Fruit fly (Drosophila melanogaster) whole organism, embryonic: ENCODE data around the gene barc.

ENCODE experiments used
- ATbp ChIP-seq: fragments of 200-800 bp; sonication (Bioruptor generic); optimal IDR thresholded peaks from 2 replicates; lab custom pipeline; 2017; ENCODE audit warnings: missing biosample characterization, mild to moderate bottlenecking, missing genetic modification characterization, missing genetic modification reagents
- BEAF-32 ChIP-seq: fragments of 200-800 bp; sonication (Bioruptor generic); optimal IDR thresholded peaks from 3 replicates; lab custom pipeline; 2017; ENCODE audit warnings: missing biosample characterization, missing genetic modification characterization, mild to moderate bottlenecking, moderate library complexity, missing genetic modification reagents
- Bdp1 ChIP-seq: fragments of 200-800 bp; sonication (Bioruptor generic); optimal IDR thresholded peaks from 3 replicates; lab custom pipeline; 2016; ENCODE audit warnings: missing biosample characterization, missing genetic modification characterization
- Bgb ChIP-seq: fragments of 200-800 bp; sonication (Bioruptor generic); IDR thresholded peaks from 2 replicates; pipeline ENCODE4 v1.3.6; 2022; ENCODE audit warnings: missing biosample characterization, missing genetic modification characterization; ENCODE audit not compliant: partially characterized antibody
- CG10366 ChIP-seq: fragments of 200-800 bp; sonication (Bioruptor generic); IDR thresholded peaks from 2 replicates; pipeline ENCODE4 v1.3.6; 2022; ENCODE audit warnings: missing biosample characterization, missing genetic modification characterization
- CG10959 ChIP-seq: fragments of 200-800 bp; sonication (Bioruptor generic); IDR thresholded peaks from 2 replicates; pipeline ENCODE4 v1.3.6; 2022; ENCODE audit warnings: missing biosample characterization, missing genetic modification characterization
- CG1603 ChIP-seq: fragments of 200-800 bp; sonication (Bioruptor generic); optimal IDR thresholded peaks from 2 replicates; lab custom pipeline; 2019; ENCODE audit warnings: missing biosample characterization, mild to moderate bottlenecking, missing genetic modification characterization, moderate library complexity
- CG16815 ChIP-seq: fragments of 200-800 bp; sonication (Bioruptor generic); optimal IDR thresholded peaks from 3 replicates; lab custom pipeline; 2017; ENCODE audit warnings: missing biosample characterization, mild to moderate bottlenecking, missing genetic modification characterization
- CG17568 ChIP-seq: fragments of 200-800 bp; sonication (Bioruptor generic); optimal IDR thresholded peaks from 2 replicates; lab custom pipeline; 2018; ENCODE audit warnings: missing biosample characterization, mild to moderate bottlenecking, missing genetic modification characterization, moderate library complexity
- CG18262 ChIP-seq: fragments of 200-800 bp; optimal IDR thresholded peaks from 3 replicates; lab custom pipeline; 2019; ENCODE audit warnings: missing biosample characterization, mild to moderate bottlenecking, missing genetic modification characterization, moderate library complexity
- CG2875 ChIP-seq: fragments of 200-800 bp; sonication (Bioruptor generic); optimal IDR thresholded peaks from 2 replicates; lab custom pipeline; 2017; ENCODE audit warnings: missing biosample characterization, mild to moderate bottlenecking, missing genetic modification characterization, missing genetic modification reagents
- CG32772 ChIP-seq: fragments of 200-800 bp; sonication (Bioruptor generic); IDR thresholded peaks from 2 replicates; pipeline ENCODE4 v1.3.6; 2022; ENCODE audit warnings: missing biosample characterization, missing genetic modification characterization
- CG3281 ChIP-seq: fragments of 200-800 bp; sonication (Bioruptor generic); optimal IDR thresholded peaks from 3 replicates; lab custom pipeline; 2017; ENCODE audit warnings: missing biosample characterization, mild to moderate bottlenecking, missing genetic modification characterization
- CG34422 ChIP-seq: fragments of 200-800 bp; sonication (Bioruptor generic); IDR thresholded peaks from 3 replicates; pipeline ENCODE4 v1.3.6; 2022; ENCODE audit warnings: missing biosample characterization, missing genetic modification characterization
- CG3726 ChIP-seq: fragments of 200-800 bp; sonication (Bioruptor generic); IDR thresholded peaks from 3 replicates; pipeline ENCODE4, ENCODE4 v1.3.6; 2022; ENCODE audit warnings: missing biosample characterization, missing genetic modification characterization
- CG42726 ChIP-seq: fragments of 200-800 bp; sonication (Bioruptor generic); IDR thresholded peaks from 2 replicates; pipeline ENCODE4 v1.3.6; 2022; ENCODE audit warnings: missing biosample characterization, missing genetic modification characterization; ENCODE audit not compliant: partially characterized antibody
- CG6254 ChIP-seq: fragments of 200-800 bp; sonication (Bioruptor generic); optimal IDR thresholded peaks from 3 replicates; lab custom pipeline; 2017; ENCODE audit warnings: mild to moderate bottlenecking, missing biosample characterization, missing genetic modification reagents, missing genetic modification characterization
- CG7271 ChIP-seq: fragments of 200-800 bp; sonication (Bioruptor generic); optimal IDR thresholded peaks from 2 replicates; lab custom pipeline; 2018; ENCODE audit warnings: missing biosample characterization, mild to moderate bottlenecking, missing genetic modification characterization, moderate library complexity
- CG7357 ChIP-seq: fragments of 200-800 bp; sonication (Bioruptor generic); IDR thresholded peaks from 3 replicates; pipeline ENCODE4 v1.3.6; 2022; ENCODE audit warnings: missing biosample characterization, missing genetic modification characterization
- CG8944 ChIP-seq: fragments of 200-800 bp; sonication (Bioruptor generic); optimal IDR thresholded peaks from 3 replicates; lab custom pipeline; 2016; ENCODE audit warnings: missing biosample characterization, missing genetic modification characterization
- CkIIα-i1 ChIP-seq: fragments of 200-800 bp; sonication (Bioruptor generic); IDR thresholded peaks from 2 replicates; pipeline ENCODE4 v1.3.6; 2022; ENCODE audit warnings: missing biosample characterization, missing genetic modification characterization
- Dbx ChIP-seq: fragments of 200-800 bp; sonication (Bioruptor generic); IDR thresholded peaks from 3 replicates; pipeline ENCODE4 v1.3.6; 2022; ENCODE audit warnings: missing biosample characterization, missing genetic modification characterization
- Dp ChIP-seq: fragments of 200-800 bp; sonication (Bioruptor generic); optimal IDR thresholded peaks from 2 replicates; lab custom pipeline; 2018; ENCODE audit warnings: missing biosample characterization, mild to moderate bottlenecking, missing genetic modification characterization, moderate library complexity
- Eip74EF ChIP-seq, 2 experiments: fragments of 200-800 bp in 1 of 2; fragments of >200 bp in 1 of 2; sonication (Bioruptor generic) in 1 of 2; optimal IDR thresholded peaks; 2 replicates each; lab custom pipeline; 2017 to 2019; ENCODE audit warnings: missing biosample characterization in 2 of 2, missing genetic modification characterization in 2 of 2, mild to moderate bottlenecking in 1 of 2, moderate library complexity in 1 of 2
- Fer3 ChIP-seq: fragments of 200-800 bp; sonication (Bioruptor generic); optimal IDR thresholded peaks from 2 replicates; lab custom pipeline; 2018; ENCODE audit warnings: missing biosample characterization, mild to moderate bottlenecking, missing genetic modification characterization, moderate library complexity
- Gug ChIP-seq: fragments of 200-800 bp; sonication (Bioruptor generic); IDR thresholded peaks from 4 replicates; pipeline ENCODE4 v1.3.6; 2022; ENCODE audit warnings: missing biosample characterization, missing genetic modification characterization
- HLHmδ ChIP-seq: fragments of 200-800 bp; sonication (Bioruptor generic); optimal IDR thresholded peaks from 2 replicates; lab custom pipeline; 2018; ENCODE audit warnings: missing biosample characterization, mild to moderate bottlenecking, missing genetic modification characterization, moderate library complexity
- HmgZ ChIP-seq: fragments of 200-800 bp; sonication (Bioruptor generic); optimal IDR thresholded peaks from 2 replicates; lab custom pipeline; 2018; ENCODE audit warnings: missing biosample characterization, mild to moderate bottlenecking, missing genetic modification characterization
- Lim3 ChIP-seq: fragments of 200-800 bp; sonication (Bioruptor generic); IDR thresholded peaks from 2 replicates; pipeline ENCODE4 v1.3.6; 2022; ENCODE audit warnings: missing biosample characterization, missing genetic modification characterization
- Meics ChIP-seq: fragments of 200-800 bp; sonication (Bioruptor generic); optimal IDR thresholded peaks from 2 replicates; lab custom pipeline; 2017; ENCODE audit warnings: missing biosample characterization, mild to moderate bottlenecking, missing genetic modification characterization
- Opbp ChIP-seq: fragments of 200-800 bp; sonication (Bioruptor generic); IDR thresholded peaks from 3 replicates; pipeline ENCODE4 v1.3.6; 2022; ENCODE audit warnings: missing biosample characterization, missing genetic modification characterization; ENCODE audit not compliant: partially characterized antibody
- Side ChIP-seq: fragments of 200-800 bp; sonication (Bioruptor generic); optimal IDR thresholded peaks from 2 replicates; lab custom pipeline; 2016; ENCODE audit warnings: missing biosample characterization, missing genetic modification characterization
- Stat92E ChIP-seq, 3 experiments: fragments of >200 bp in 2 of 3; fragments of 200-800 bp in 1 of 3; sonication (Bioruptor generic) in 1 of 3; optimal IDR thresholded peaks; 2 replicates each; lab custom pipeline; 2017 to 2019; ENCODE audit warnings: missing biosample characterization in 3 of 3, missing genetic modification characterization in 3 of 3, mild to moderate bottlenecking in 1 of 3, moderate library complexity in 1 of 3
- abd-A ChIP-seq: fragments of 200-800 bp; sonication (Bioruptor generic); optimal IDR thresholded peaks from 3 replicates; lab custom pipeline; 2019; ENCODE audit warnings: missing biosample characterization, mild to moderate bottlenecking, missing genetic modification characterization, moderate library complexity
- ash1 ChIP-seq: fragments of 200-800 bp; sonication (Bioruptor generic); optimal IDR thresholded peaks from 2 replicates; lab custom pipeline; 2018; ENCODE audit warnings: missing biosample characterization, mild to moderate bottlenecking, missing genetic modification characterization
- ato ChIP-seq: fragments of 200-800 bp; sonication (Bioruptor generic); IDR thresholded peaks from 2 replicates; pipeline ENCODE4 v1.3.6; 2022; ENCODE audit warnings: missing biosample characterization, missing genetic modification characterization; ENCODE audit not compliant: partially characterized antibody
- gro ChIP-seq: fragments of 200-800 bp; sonication (Bioruptor generic); optimal IDR thresholded peaks from 2 replicates; lab custom pipeline; 2016; ENCODE audit warnings: missing biosample characterization, missing genetic modification characterization
- gsb-n ChIP-seq: fragments of 200-800 bp; sonication (Bioruptor generic); optimal IDR thresholded peaks from 3 replicates; lab custom pipeline; 2018; ENCODE audit warnings: missing biosample characterization, mild to moderate bottlenecking, missing genetic modification characterization
- h ChIP-seq: fragments of >200 bp; optimal IDR thresholded peaks from 2 replicates; lab custom pipeline; 2017
- knrl ChIP-seq: fragments of 200-800 bp; sonication (Bioruptor generic); IDR thresholded peaks from 3 replicates; pipeline ENCODE4 v1.3.6; 2022; ENCODE audit warnings: missing biosample characterization, missing genetic modification characterization; ENCODE audit not compliant: partially characterized antibody
- lola ChIP-seq, 3 experiments: fragments of >200 bp in 2 of 3; fragments of 200-800 bp in 1 of 3; sonication (Bioruptor generic) in 1 of 3; optimal IDR thresholded peaks; 2 replicates each; lab custom pipeline; 2017 to 2019; ENCODE audit warnings: missing biosample characterization in 3 of 3, missing genetic modification characterization in 3 of 3, mild to moderate bottlenecking in 1 of 3, moderate library complexity in 1 of 3
- nerfin-1 ChIP-seq: fragments of 200-800 bp; sonication (Bioruptor generic); optimal IDR thresholded peaks from 3 replicates; lab custom pipeline; 2019; ENCODE audit warnings: missing biosample characterization, mild to moderate bottlenecking, missing genetic modification characterization, moderate library complexity
- org-1 ChIP-seq: fragments of 200-800 bp; sonication (Bioruptor generic); optimal IDR thresholded peaks from 2 replicates; lab custom pipeline; 2017; ENCODE audit warnings: missing biosample characterization, missing genetic modification characterization
- phol ChIP-seq: fragments of 200-800 bp; sonication (Bioruptor generic); optimal IDR thresholded peaks from 3 replicates; lab custom pipeline; 2018; ENCODE audit warnings: missing biosample characterization, mild to moderate bottlenecking, missing genetic modification characterization, moderate library complexity
- pzg ChIP-seq: fragments of 200-800 bp; sonication (Bioruptor generic); optimal IDR thresholded peaks from 3 replicates; lab custom pipeline; 2018; ENCODE audit warnings: missing biosample characterization, mild to moderate bottlenecking, missing genetic modification characterization, moderate library complexity
- so ChIP-seq: fragments of 200-800 bp; sonication (Bioruptor generic); IDR thresholded peaks from 3 replicates; pipeline ENCODE4 v1.3.6; 2022; ENCODE audit warnings: missing biosample characterization, missing genetic modification characterization
- sqz ChIP-seq: fragments of 200-800 bp; sonication (Bioruptor generic); optimal IDR thresholded peaks from 3 replicates; lab custom pipeline; 2018; ENCODE audit warnings: missing biosample characterization, mild to moderate bottlenecking, missing genetic modification characterization
- tup ChIP-seq: fragments of 200-800 bp; sonication (Bioruptor generic); optimal IDR thresholded peaks from 2 replicates; lab custom pipeline; 2016; ENCODE audit warnings: missing biosample characterization, mild to moderate bottlenecking, missing genetic modification characterization, moderate library complexity
- tx ChIP-seq: fragments of 200-800 bp; sonication (Bioruptor generic); optimal IDR thresholded peaks from 2 replicates; lab custom pipeline; 2016; ENCODE audit warnings: missing biosample characterization, missing genetic modification characterization

barc gene

dm6 chr3L:21453623-21454022, 20.7 kb upstream of the barc start (continued):
- TF ChIP-seq Opbp (GFP tag; lab: Robert Waterston, UW) = no peak
- TF ChIP-seq sqz (GFP tag; lab: Kevin White, UChicago) = no peak
- TF ChIP-seq CG3281 (GFP tag; lab: Kevin White, UChicago) = no peak
- TF ChIP-seq CG3726 = 0 out of 3 replicates have a peak, but pooled peaks have one; percentile 38
- TF ChIP-seq CG7357 = 0 out of 3 replicates have a peak, but pooled peaks have one; percentile 44
- no peak for TF ChIP-seq Eip74EF (GFP tag; optimal IDR thresholded peaks at IDR 0.05; lab: Kevin White, UChicago)
- TF ChIP-seq gro (GFP tag; lab: Kevin White, UChicago) = no peak
- TF ChIP-seq Side (GFP tag; lab: Kevin White, UChicago) = peak; percentile 63
- TF ChIP-seq HmgZ (tag; lab: Kevin White, UChicago) = no peak
- no peak for TF ChIP-seq BEAF-32 (GFP tag; lab: Kevin White, UChicago)
- no peak for TF ChIP-seq CG7271 (tag; lab: Kevin White, UChicago)
- TF ChIP-seq CG42726 (GFP tag; lab: Robert Waterston, UW) = no peak
- TF ChIP-seq CG34422 (GFP tag; lab: Robert Waterston, UW) = no peak
- TF ChIP-seq so (GFP tag; lab: Robert Waterston, UW) = peak; percentile 48; the same call in 1 of the 3 replicates
- TF ChIP-seq org-1 = peak; percentile 51
- peak; percentile 70 for TF ChIP-seq CG16815 (GFP tag; lab: Kevin White, UChicago)
- TF ChIP-seq CG8944 = no peak
- no peak for TF ChIP-seq Bgb (GFP tag; lab: Robert Waterston, UW)
- no peak for TF ChIP-seq knrl (GFP tag; lab: Robert Waterston, UW)
- TF ChIP-seq Meics (GFP tag; lab: Kevin White, UChicago) = no peak
- TF ChIP-seq lola (GFP tag; optimal IDR thresholded peaks at IDR 0.05; lab: Kevin White, UChicago) = peak in 1 of 3 experiments; percentile 79
- TF ChIP-seq CG6254 (GFP tag; lab: Kevin White, UChicago) = peak; percentile 58
- no peak; the same call in 1 of the 2 replicates for TF ChIP-seq CG10366
- peak; percentile 52 for TF ChIP-seq CG2875
- no peak for TF ChIP-seq CG17568 (GFP tag; lab: Kevin White, UChicago)
- no peak for TF ChIP-seq Dp (GFP tag; lab: Kevin White, UChicago)
- TF ChIP-seq Lim3 (GFP tag; lab: Robert Waterston, UW) = no peak
- peak; percentile 13 for TF ChIP-seq Bdp1
- TF ChIP-seq Stat92E (GFP tag; optimal IDR thresholded peaks at IDR 0.05; lab: Kevin White, UChicago) = no peak
- no peak for TF ChIP-seq HLHmδ (GFP tag; lab: Kevin White, UChicago)
- TF ChIP-seq ato (GFP tag; lab: Robert Waterston, UW) = no peak
- TF ChIP-seq gsb-n (tag; lab: Kevin White, UChicago) = peak; percentile 74
- TF ChIP-seq CkIIα-i1 (GFP tag; lab: Robert Waterston, UW) = no peak
- TF ChIP-seq CG32772 (GFP tag; lab: Robert Waterston, UW) = peak; percentile 23; the same call in 1 of the 2 replicates
- no peak for TF ChIP-seq tup (GFP tag; lab: Kevin White, UChicago)
- TF ChIP-seq Dbx (GFP tag; lab: Robert Waterston, UW) = no peak
- peak; percentile 52 for TF ChIP-seq ATbp (GFP tag; lab: Kevin White, UChicago)
- TF ChIP-seq CG18262 (tag; lab: Kevin White, UChicago) = peak; percentile 86
- TF ChIP-seq tx (GFP tag; lab: Kevin White, UChicago) = no peak
- TF ChIP-seq nerfin-1 (tag; lab: Kevin White, UChicago) = peak; percentile 12
- TF ChIP-seq phol (tag; lab: Kevin White, UChicago) = peak; percentile 68
- TF ChIP-seq Fer3 (tag; lab: Kevin White, UChicago) = no peak
- TF ChIP-seq CG10959 = peak; percentile 79
- TF ChIP-seq Gug (GFP tag; lab: Robert Waterston, UW) = peak; percentile 26; the same call in 1 of the 4 replicates
- TF ChIP-seq CG1603 (tag; lab: Kevin White, UChicago) = peak; percentile 83
- TF ChIP-seq abd-A = no peak
- no peak for TF ChIP-seq pzg (GFP tag; lab: Kevin White, UChicago)
- TF ChIP-seq ash1 (GFP tag; lab: Kevin White, UChicago) = no peak
- TF ChIP-seq h (lab: Kevin White, UChicago) = no peak
